Worm (Caenorhabditis elegans) whole organism, young adult: Measurements from ENCODE around the gene msp-76.
A peak's percentile ranks its signal among the peaks of the same experiment; 100 is the strongest.

Experiments
- C17E4.6 ChIP-seq: fragments of 200-800 bp; sonication (Bioruptor generic); IDR thresholded peaks from 2 replicates; pipeline ENCODE4 v1.3.6; 2022; ENCODE audit warnings: missing genetic modification reagents, missing genetic modification characterization, missing compliant biosample characterization
- F10E7.11 ChIP-seq: sonication (generic microtip); optimal IDR thresholded peaks from 2 replicates; lab custom pipeline; 2017; ENCODE audit warnings: mild to moderate bottlenecking, missing genetic modification characterization, moderate library complexity, missing compliant biosample characterization
- F57A8.1 ChIP-seq: fragments of 200-800 bp; sonication (Bioruptor generic); optimal IDR thresholded peaks from 2 replicates; lab custom pipeline; 2018; ENCODE audit warnings: mild to moderate bottlenecking, missing genetic modification characterization, moderate library complexity, missing compliant biosample characterization
- K11D2.4 ChIP-seq: fragments of 200-800 bp; sonication (Bioruptor generic); IDR thresholded peaks from 2 replicates; pipeline ENCODE4 v1.3.6; 2022; ENCODE audit warnings: missing genetic modification reagents, missing genetic modification characterization, missing compliant biosample characterization
- Y56A3A.18 ChIP-seq: fragments of 200-800 bp; sonication (Bioruptor generic); IDR thresholded peaks from 2 replicates; pipeline ENCODE4 v1.3.6; 2022; ENCODE audit warnings: missing genetic modification reagents, missing genetic modification characterization, missing compliant biosample characterization
- athp-1 ChIP-seq: sonication (generic microtip); optimal IDR thresholded peaks from 2 replicates; lab custom pipeline; 2017; ENCODE audit warnings: mild to moderate bottlenecking, missing genetic modification characterization, missing compliant biosample characterization
- attf-5 ChIP-seq: fragments of 200-800 bp; sonication (Bioruptor generic); optimal IDR thresholded peaks from 2 replicates; lab custom pipeline; 2018; ENCODE audit warnings: mild to moderate bottlenecking, missing genetic modification characterization, missing compliant biosample characterization
- attf-6 ChIP-seq: fragments of 200-800 bp; sonication (Bioruptor generic); IDR thresholded peaks from 2 replicates; pipeline ENCODE4 v1.3.6; 2022; ENCODE audit warnings: missing genetic modification reagents, missing genetic modification characterization, missing compliant biosample characterization
- ccch-3 ChIP-seq: fragments of 200-800 bp; sonication (Bioruptor generic); optimal IDR thresholded peaks from 2 replicates; lab custom pipeline; 2018; ENCODE audit warnings: mild to moderate bottlenecking, missing genetic modification characterization, missing compliant biosample characterization
- cebp-1 ChIP-seq, 2 experiments: fragments of 200-800 bp in 1 of 2; sonication (Bioruptor generic) in 1 of 2; sonication (generic microtip) in 1 of 2; IDR thresholded peaks in 1 of 2; optimal IDR thresholded peaks in 1 of 2; 2 replicates each; pipeline versions ENCODE4 v1.3.6 to Lab custom; 2017 to 2022; ENCODE audit warnings: missing compliant biosample characterization in 2 of 2, missing genetic modification characterization in 2 of 2, mild to moderate bottlenecking in 1 of 2, missing genetic modification reagents in 1 of 2, moderate library complexity in 1 of 2
- ceh-58 ChIP-seq: fragments of 200-800 bp; sonication (Bioruptor generic); IDR thresholded peaks from 2 replicates; pipeline ENCODE4 v1.3.6; 2022; ENCODE audit warnings: missing genetic modification characterization, missing compliant biosample characterization
- chd-7 ChIP-seq: sonication (generic microtip); optimal IDR thresholded peaks from 2 replicates; lab custom pipeline; 2016; ENCODE audit warnings: mild to moderate bottlenecking, missing genetic modification characterization, moderate library complexity, missing compliant biosample characterization
- dox-1 ChIP-seq: fragments of 200-800 bp; sonication (Bioruptor generic); IDR thresholded peaks from 2 replicates; pipeline ENCODE4 v1.3.6; 2022; ENCODE audit warnings: missing genetic modification reagents, missing genetic modification characterization, missing compliant biosample characterization
- dpff-1 ChIP-seq: sonication (generic microtip); optimal IDR thresholded peaks from 2 replicates; lab custom pipeline; 2017; ENCODE audit warnings: mild to moderate bottlenecking, missing genetic modification characterization, missing compliant biosample characterization
- dpl-1 ChIP-seq: fragments of 150-350 bp; optimal IDR thresholded peaks from 2 replicates; lab custom pipeline; 2014; ENCODE audit warnings: missing biosample characterization, missing genetic modification reagents, missing genetic modification characterization
- egrh-3 ChIP-seq: fragments of 200-800 bp; sonication (Bioruptor generic); IDR thresholded peaks from 2 replicates; pipeline ENCODE4 v1.3.6; 2022; ENCODE audit warnings: missing genetic modification reagents, missing genetic modification characterization, missing compliant biosample characterization
- ekl-4 ChIP-seq: fragments of 200-800 bp; sonication (Bioruptor generic); IDR thresholded peaks from 2 replicates; pipeline ENCODE4 v1.3.6; 2022; ENCODE audit warnings: missing genetic modification reagents, missing genetic modification characterization, missing compliant biosample characterization
- gei-17 ChIP-seq: fragments of 200-800 bp; sonication (Bioruptor generic); optimal IDR thresholded peaks from 2 replicates; lab custom pipeline; 2018; ENCODE audit warnings: mild to moderate bottlenecking, missing genetic modification characterization, missing compliant biosample characterization
- him-1 ChIP-seq: sonication (generic microtip); optimal IDR thresholded peaks from 2 replicates; lab custom pipeline; 2016; ENCODE audit warnings: missing genotype, missing genetic modification reagents, missing genetic modification characterization, missing compliant biosample characterization
- hlh-26 ChIP-seq: fragments of 200-800 bp; sonication (Bioruptor generic); conservative IDR thresholded peaks from 2 replicates; pipeline ENCODE4 v1.3.6; 2022; ENCODE audit warnings: missing genetic modification reagents, missing genetic modification characterization, missing compliant biosample characterization
- hmg-1.2 ChIP-seq: fragments of 200-800 bp; sonication (Bioruptor generic); IDR thresholded peaks from 2 replicates; pipeline ENCODE4 v1.3.6; 2022; ENCODE audit warnings: missing genetic modification reagents, missing genetic modification characterization, missing compliant biosample characterization
- hsf-1 ChIP-seq: fragments of 200-800 bp; sonication (Bioruptor generic); IDR thresholded peaks from 2 replicates; pipeline ENCODE4 v1.3.6; 2022; ENCODE audit warnings: missing genetic modification reagents, missing genetic modification characterization, missing compliant biosample characterization
- let-526 ChIP-seq: fragments of 200-800 bp; sonication (Bioruptor generic); IDR thresholded peaks from 2 replicates; pipeline ENCODE4 v1.3.6; 2022; ENCODE audit warnings: missing genetic modification reagents, missing genetic modification characterization, missing compliant biosample characterization
- let-607 ChIP-seq, 2 experiments: fragments of 200-800 bp in 1 of 2; sonication (Bioruptor generic) in 1 of 2; sonication (generic microtip) in 1 of 2; optimal IDR thresholded peaks; 2 replicates each; lab custom pipeline; 2016 to 2018; ENCODE audit warnings: mild to moderate bottlenecking in 2 of 2, missing compliant biosample characterization in 2 of 2, missing genetic modification characterization in 2 of 2, moderate library complexity in 2 of 2, missing genotype in 1 of 2
- madf-6 ChIP-seq: fragments of 200-800 bp; sonication (Bioruptor generic); IDR thresholded peaks from 2 replicates; pipeline ENCODE4 v1.3.6; 2022; ENCODE audit warnings: missing genetic modification reagents, missing genetic modification characterization, missing compliant biosample characterization
- mcd-1 ChIP-seq: fragments of 200-800 bp; sonication (Bioruptor generic); IDR thresholded peaks from 2 replicates; pipeline ENCODE4 v1.3.6; 2022; ENCODE audit warnings: missing genetic modification reagents, missing genetic modification characterization, missing compliant biosample characterization
- mel-28 ChIP-seq: sonication (generic microtip); optimal IDR thresholded peaks from 2 replicates; lab custom pipeline; 2016; ENCODE audit warnings: borderline replicate concordance, mild to moderate bottlenecking, missing genetic modification characterization, missing compliant biosample characterization
- nhr-179 ChIP-seq: sonication (generic microtip); optimal IDR thresholded peaks from 2 replicates; lab custom pipeline; 2016; ENCODE audit warnings: mild to moderate bottlenecking, missing genetic modification characterization, missing compliant biosample characterization
- nhr-80 ChIP-seq: sonication (generic microtip); optimal IDR thresholded peaks from 2 replicates; lab custom pipeline; 2016; ENCODE audit warnings: missing genetic modification characterization, missing compliant biosample characterization
- nhr-90 ChIP-seq: sonication (generic microtip); optimal IDR thresholded peaks from 2 replicates; lab custom pipeline; 2016; ENCODE audit warnings: missing genotype, mild to moderate bottlenecking, missing genetic modification characterization, missing compliant biosample characterization
- pha-4 ChIP-seq: fragments of 150-350 bp; sonication (generic microtip); optimal IDR thresholded peaks from 2 replicates; lab custom pipeline; 2014; ENCODE audit warnings: missing biosample characterization, missing genetic modification reagents, missing genetic modification characterization
- rcor-1 ChIP-seq: fragments of 200-800 bp; sonication (Bioruptor generic); IDR thresholded peaks from 2 replicates; pipeline ENCODE4 v1.3.6; 2022; ENCODE audit warnings: missing genetic modification reagents, missing genetic modification characterization, missing compliant biosample characterization
- rec-8 ChIP-seq, 2 experiments: sonication (generic microtip); optimal IDR thresholded peaks; 2 replicates each; lab custom pipeline; 2016; ENCODE audit warnings: mild to moderate bottlenecking in 2 of 2, missing genetic modification characterization in 2 of 2, missing genetic modification reagents in 2 of 2, missing genotype in 2 of 2, missing biosample characterization in 1 of 2, missing compliant biosample characterization in 1 of 2, moderate library complexity in 1 of 2
- sdz-38 ChIP-seq: sonication (generic microtip); optimal IDR thresholded peaks from 2 replicates; lab custom pipeline; 2016; ENCODE audit warnings: missing genotype, missing genetic modification characterization, missing compliant biosample characterization
- snpc-3.4 ChIP-seq: sonication (generic microtip); optimal IDR thresholded peaks from 2 replicates; lab custom pipeline; 2017; ENCODE audit warnings: missing genetic modification characterization, mild to moderate bottlenecking, missing compliant biosample characterization, antibody characterized with exemption, moderate library complexity, missing genotype, missing genetic modification reagents
- somi-1 ChIP-seq: fragments of 200-800 bp; sonication (Bioruptor generic); optimal IDR thresholded peaks from 2 replicates; lab custom pipeline; 2018; ENCODE audit warnings: mild to moderate bottlenecking, missing genetic modification characterization, missing compliant biosample characterization
- unc-62 ChIP-seq: fragments of 150-350 bp; optimal IDR thresholded peaks from 2 replicates; lab custom pipeline; 2014; ENCODE audit warnings: missing biosample characterization, missing genetic modification reagents, missing genetic modification characterization
- ztf-18 ChIP-seq: sonication (generic microtip); optimal IDR thresholded peaks from 2 replicates; lab custom pipeline; 2016; ENCODE audit warnings: missing genotype, mild to moderate bottlenecking, missing genetic modification characterization, missing compliant biosample characterization
- ztf-26 ChIP-seq: sonication (generic microtip); optimal IDR thresholded peaks from 2 replicates; lab custom pipeline; 2017; ENCODE audit warnings: missing genetic modification characterization, missing compliant biosample characterization
- ztf-28 ChIP-seq: fragments of 200-800 bp; sonication (Bioruptor generic); IDR thresholded peaks from 2 replicates; pipeline ENCODE4 v1.3.6; 2022; ENCODE audit warnings: missing genetic modification reagents, missing genetic modification characterization, missing compliant biosample characterization
- ztf-3 ChIP-seq: fragments of 200-800 bp; sonication (Bioruptor generic); optimal IDR thresholded peaks from 2 replicates; lab custom pipeline; 2018; ENCODE audit warnings: mild to moderate bottlenecking, missing genetic modification characterization, missing compliant biosample characterization
- ztf-6 ChIP-seq: fragments of 200-800 bp; sonication (Bioruptor generic); IDR thresholded peaks from 2 replicates; pipeline ENCODE4 v1.3.6; 2022; ENCODE audit warnings: missing genetic modification reagents, missing genetic modification characterization, missing compliant biosample characterization

msp-76 gene

ce11 chrIV:9655556-9655955 is 33.3 kb upstream of the msp-76 start:
- TF ChIP-seq nhr-80 (tag; lab: Kevin White, UChicago) (no peak), hsf-1 (GFP tag; lab: Robert Waterston, UW) (no peak), ztf-18 (no peak), chd-7 (tag; lab: Kevin White, UChicago) (no peak), F57A8.1 (GFP tag; lab: Kevin White, UChicago) (no peak), madf-6 (no peak), him-1 (tag; lab: Kevin White, UChicago) (no peak), unc-62 (GFP tag; lab: Kevin White, UChicago) (no peak), nhr-90 (tag; lab: Kevin White, UChicago) (no peak), snpc-3.4 (tag; lab: Kevin White, UChicago) (no peak), ztf-6 (GFP tag; lab: Robert Waterston, UW) (no peak), mcd-1 (no peak), mel-28 (tag; lab: Kevin White, UChicago) (no peak), nhr-179 (tag; lab: Kevin White, UChicago) (no peak), K11D2.4 (GFP tag; lab: Robert Waterston, UW) (no peak), let-607 (tag; optimal IDR thresholded peaks at IDR 0.05; lab: Kevin White, UChicago) (no peak), sdz-38 (tag; lab: Kevin White, UChicago) (no peak)

DNA sequence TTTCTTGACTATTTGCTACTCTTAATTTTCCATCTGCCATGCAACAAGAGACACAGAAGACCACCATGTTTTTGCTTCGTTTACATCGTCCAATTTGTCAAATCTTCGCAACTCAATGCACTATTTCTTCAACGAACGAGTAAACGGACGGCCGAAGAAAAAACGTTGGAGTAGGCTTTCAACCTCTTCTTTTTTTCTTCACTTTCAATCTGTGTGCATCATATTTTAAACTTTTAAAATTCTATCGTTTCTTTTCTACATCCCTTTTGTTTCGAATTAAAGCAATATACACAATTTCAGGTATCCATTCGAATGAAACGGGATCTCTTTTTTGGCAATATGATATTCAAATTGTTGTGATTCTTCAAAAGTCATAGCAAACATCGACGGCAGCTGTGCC is 31.1 kb upstream of the msp-76 start, which contains the start of gene acc-1:
TSS of gene acc-1 (plus strand) at position 301 of the 400 bp plus-strand sequence.
- TF ChIP-seq hmg-1.2 (GFP tag; lab: Robert Waterston, UW) (no peak), Y56A3A.18 (GFP tag; lab: Robert Waterston, UW) (no peak), dox-1 (no peak)

DNA sequence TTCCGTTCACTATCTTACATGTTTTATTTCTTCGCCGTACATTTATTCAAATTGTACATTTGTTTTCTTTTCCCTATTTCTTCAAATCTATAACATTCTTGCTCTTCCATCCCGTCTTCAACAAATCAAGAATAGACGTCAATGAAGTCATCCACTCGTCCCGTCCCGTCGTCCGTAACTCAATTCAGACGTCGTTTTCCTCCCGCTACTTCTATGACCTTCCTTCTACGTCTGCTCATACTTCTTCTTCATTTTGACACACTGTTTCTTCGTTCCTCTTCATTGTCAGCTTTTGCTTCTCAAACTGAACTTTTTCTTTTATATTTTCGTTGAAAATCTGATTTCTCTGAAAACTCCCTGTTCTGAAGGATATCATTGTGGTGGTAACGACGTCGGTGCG is 28.8 kb upstream of the msp-76 start:
- TF ChIP-seq mcd-1, result no peak
- no peak for TF ChIP-seq let-526 (GFP tag; lab: Robert Waterston, UW)
- no peak for TF ChIP-seq attf-5 (GFP tag; lab: Kevin White, UChicago)
- no peak for TF ChIP-seq dpl-1 (GFP tag; lab: Kevin White, UChicago)
- no peak for TF ChIP-seq ccch-3 (GFP tag; lab: Kevin White, UChicago)
- no peak for TF ChIP-seq egrh-3 (GFP tag; lab: Robert Waterston, UW)
- TF ChIP-seq somi-1 (GFP tag; lab: Kevin White, UChicago), result no peak
- TF ChIP-seq C17E4.6 (GFP tag; lab: Robert Waterston, UW), result no peak
- no peak for TF ChIP-seq mel-28 (tag; lab: Kevin White, UChicago)
- TF ChIP-seq rcor-1 (GFP tag; lab: Robert Waterston, UW), result no peak
- no peak for TF ChIP-seq ztf-3 (GFP tag; lab: Kevin White, UChicago)

DNA sequence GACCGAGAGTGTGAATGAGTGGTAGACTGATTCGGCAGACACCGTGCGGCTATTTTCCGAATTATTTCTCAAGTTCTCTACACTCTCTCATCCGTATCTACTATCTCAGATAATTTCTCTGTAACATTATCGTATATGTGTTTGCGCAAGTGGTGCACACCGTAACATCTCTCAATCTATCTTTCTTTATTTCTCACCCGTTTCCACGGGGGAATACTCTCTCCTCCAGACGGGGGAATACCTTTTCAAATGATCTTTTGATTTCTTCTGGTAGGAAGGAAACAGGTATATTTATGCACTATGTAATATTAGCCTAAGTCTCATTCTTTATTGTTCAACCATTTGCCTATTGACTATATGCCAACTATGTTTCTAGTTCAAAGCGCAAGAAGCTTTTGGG is 21.7 kb upstream of the msp-76 start:
- TF ChIP-seq ztf-26 (no peak), athp-1 (tag; lab: Kevin White, UChicago) (no peak), dox-1 (no peak), nhr-80 (tag; lab: Kevin White, UChicago) (no peak)

DNA sequence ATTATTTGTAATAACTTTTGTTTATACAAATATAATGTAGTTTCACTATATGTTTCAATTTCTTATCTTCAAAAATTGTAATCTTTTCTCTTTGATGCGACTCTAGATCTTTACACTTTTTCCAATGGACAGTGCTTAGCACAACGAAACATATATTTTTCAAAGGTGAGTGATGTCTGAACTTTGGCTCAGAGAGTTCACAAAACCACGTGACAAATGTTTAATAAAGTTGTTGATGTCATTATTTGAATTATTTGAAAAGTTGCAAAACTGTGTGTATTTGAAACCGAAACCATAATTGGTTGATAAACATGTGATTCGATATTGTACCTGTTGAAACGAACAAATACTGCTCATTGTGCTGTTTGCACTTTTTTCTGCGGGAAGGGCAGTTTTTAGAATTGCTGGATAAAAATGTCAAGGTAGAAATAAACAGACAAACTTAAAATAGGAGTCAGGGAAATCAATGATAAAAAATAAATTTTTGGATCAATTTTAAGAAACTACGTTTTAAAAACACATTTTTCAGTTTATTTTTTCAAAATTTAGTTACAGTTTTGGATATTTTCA is 20.6 kb upstream of the msp-76 start:
- TF ChIP-seq ceh-58 (GFP tag; lab: Robert Waterston, UW) (no peak), cebp-1 (GFP tag; IDR thresholded peaks at IDR 0.05; lab: Robert Waterston, UW) (no peak), cebp-1 (tag; optimal IDR thresholded peaks at IDR 0.05; lab: Kevin White, UChicago) (peak; percentile 18), him-1 (tag; lab: Kevin White, UChicago) (no peak), nhr-80 (tag; lab: Kevin White, UChicago) (peak; percentile 46), hlh-26 (no peak), F57A8.1 (GFP tag; lab: Kevin White, UChicago) (no peak), gei-17 (GFP tag; lab: Kevin White, UChicago) (no peak), F10E7.11 (no peak), attf-6 (GFP tag; lab: Robert Waterston, UW) (no peak), rec-8 (tag; optimal IDR thresholded peaks at IDR 0.05; lab: Kevin White, UChicago) (no peak), dpff-1 (tag; lab: Kevin White, UChicago) (no peak), pha-4 (peak; percentile 79), ztf-28 (no peak), ekl-4 (GFP tag; lab: Robert Waterston, UW) (no peak)
